Worm (Caenorhabditis elegans): Measurements from ENCODE around the gene F26F2.11.

F26F2.11 gene

DNA sequence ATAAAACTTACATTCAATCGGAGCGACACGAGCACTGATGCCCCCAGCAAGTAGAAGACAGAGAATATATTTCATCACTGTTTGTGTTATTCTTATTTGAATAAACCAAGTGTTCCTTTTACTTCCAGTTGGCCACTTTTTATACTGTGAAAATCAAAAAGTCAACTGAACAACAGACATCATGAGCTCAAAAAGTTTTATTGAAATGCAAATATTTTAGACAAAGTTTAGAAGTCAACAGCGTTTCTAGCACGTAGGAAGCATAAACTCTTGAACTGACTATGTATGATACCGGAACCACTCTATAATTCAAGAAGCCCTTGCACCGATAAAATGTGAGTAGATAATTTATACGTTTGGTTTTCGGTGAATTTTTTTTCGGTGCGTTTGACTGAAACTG lies 35.7 kb upstream of the F26F2.11 start, which contains the start of gene F46B3.14:
Gene F46B3.14, minus strand, starts transcription at position 101 of the 400 bp plus-strand sequence.
- no peak for TF ChIP-seq tbx-37 (GFP tag; conservative IDR thresholded peaks at IDR 0.05)
- TF ChIP-seq tbx-11 (GFP tag; IDR thresholded peaks at IDR 0.05) = no peak
- no peak for TF ChIP-seq sea-1 (GFP tag; conservative IDR thresholded peaks at IDR 0.05)
- no peak for TF ChIP-seq flt-1 (GFP tag; IDR thresholded peaks at IDR 0.05)
- no peak for TF ChIP-seq tra-4 (tag; optimal IDR thresholded peaks at IDR 0.05)
- no peak for TF ChIP-seq pes-1 (GFP tag; IDR thresholded peaks at IDR 0.05)
- no peak for TF ChIP-seq ets-7 (tag; optimal IDR thresholded peaks at IDR 0.05)
- TF ChIP-seq hmbx-1 (tag; optimal IDR thresholded peaks at IDR 0.05) = no peak
- TF ChIP-seq hnd-1 (tag; optimal IDR thresholded peaks at IDR 0.05) = no peak
- TF ChIP-seq F13C5.2 (tag; optimal IDR thresholded peaks at IDR 0.05) = no peak
- no peak for TF ChIP-seq scrt-1 (GFP tag; IDR thresholded peaks at IDR 0.05)
- no peak for TF ChIP-seq ama-1 (optimal IDR thresholded peaks at IDR 0.05)
- TF ChIP-seq B0310.2 (tag; optimal IDR thresholded peaks at IDR 0.05) = no peak
- TF ChIP-seq aly-1 (tag; optimal IDR thresholded peaks at IDR 0.05) = no peak
- TF ChIP-seq ceh-13 (GFP tag; optimal IDR thresholded peaks at IDR 0.05) = no peak
- no peak for TF ChIP-seq ceh-36 (tag; optimal IDR thresholded peaks at IDR 0.05)
- no peak for TF ChIP-seq hmg-4 (GFP tag; optimal IDR thresholded peaks at IDR 0.05)

DNA sequence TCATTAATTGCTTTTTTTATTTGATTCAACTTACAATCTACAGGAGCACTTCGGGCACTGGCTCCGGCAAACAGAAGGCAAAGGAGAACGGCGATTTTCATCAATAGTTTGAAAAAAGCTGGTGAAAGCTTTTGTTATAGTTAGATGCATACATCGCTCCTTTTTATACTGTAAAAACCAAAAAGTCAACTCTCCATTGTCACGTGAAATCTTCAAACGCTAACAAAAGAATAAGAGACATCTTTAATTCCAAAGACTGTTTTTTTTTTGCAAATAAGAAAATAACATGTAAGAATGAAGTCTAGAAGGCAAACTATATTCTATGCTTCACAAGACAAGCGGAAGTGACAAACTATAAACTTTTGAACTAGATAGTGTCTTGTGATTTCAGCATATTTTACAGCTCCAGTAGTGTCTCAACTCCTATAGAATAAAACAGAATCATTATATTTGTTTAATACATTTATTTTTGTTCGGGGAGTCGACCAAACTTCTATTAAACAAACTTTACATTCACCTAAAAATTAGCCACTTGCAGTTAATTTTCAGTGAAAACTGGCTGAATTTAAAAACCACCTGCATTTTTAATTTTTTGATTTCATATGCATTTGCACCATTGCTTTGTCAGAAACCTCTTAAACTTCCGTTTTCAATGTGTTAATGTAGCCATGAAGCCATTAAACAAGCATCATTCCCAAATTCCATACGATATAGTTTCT lies 30.6 kb upstream of the F26F2.11 start, which contains the start of the genes F46B3.9 and srz-18:
Gene F46B3.9, minus strand, starts transcription at position 101 of the 719 bp plus-strand sequence.
Gene srz-18, plus strand, starts transcription at position 669 of the 719 bp plus-strand sequence.
- no peak for TF ChIP-seq hnd-1 (tag; optimal IDR thresholded peaks at IDR 0.05)
- no peak for TF ChIP-seq B0310.2 (tag; optimal IDR thresholded peaks at IDR 0.05)
- TF ChIP-seq tbx-11 (GFP tag; IDR thresholded peaks at IDR 0.05) = no peak
- no peak for TF ChIP-seq ceh-36 (tag; optimal IDR thresholded peaks at IDR 0.05)
- TF ChIP-seq hmg-4 (GFP tag; optimal IDR thresholded peaks at IDR 0.05) = no peak

DNA sequence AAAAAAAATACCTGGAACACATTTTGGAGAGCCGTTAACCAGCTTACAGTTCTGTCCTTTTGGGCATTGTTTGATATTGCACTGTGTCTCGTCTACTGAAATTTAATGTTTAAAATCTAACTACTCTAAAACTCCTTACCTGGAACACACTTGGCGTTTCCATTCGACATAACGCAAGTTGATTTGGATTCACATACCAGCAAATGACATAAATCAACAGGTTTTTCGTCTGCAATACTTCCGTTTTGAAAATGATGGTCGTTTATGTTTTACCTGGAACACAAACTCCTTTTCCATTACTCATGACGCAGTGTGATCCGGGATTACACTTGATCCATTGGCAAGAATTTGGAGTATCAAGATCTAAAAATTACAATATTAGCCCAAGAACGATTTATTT lies 29.7 kb upstream of the F26F2.11 start:
- TF ChIP-seq pes-1 (GFP tag; IDR thresholded peaks at IDR 0.05) = no peak
- TF ChIP-seq ceh-13 (GFP tag; optimal IDR thresholded peaks at IDR 0.05) = no peak
- no peak for TF ChIP-seq ceh-36 (tag; optimal IDR thresholded peaks at IDR 0.05)
- no peak for TF ChIP-seq sea-1 (GFP tag; conservative IDR thresholded peaks at IDR 0.05)
- no peak for TF ChIP-seq tbx-11 (GFP tag; IDR thresholded peaks at IDR 0.05)
- no peak for TF ChIP-seq hmbx-1 (tag; optimal IDR thresholded peaks at IDR 0.05)
- TF ChIP-seq scrt-1 (GFP tag; IDR thresholded peaks at IDR 0.05) = no peak
- no peak for TF ChIP-seq tbx-37 (GFP tag; conservative IDR thresholded peaks at IDR 0.05)
- TF ChIP-seq B0310.2 (tag; optimal IDR thresholded peaks at IDR 0.05) = no peak
- TF ChIP-seq flt-1 (GFP tag; IDR thresholded peaks at IDR 0.05) = no peak

DNA sequence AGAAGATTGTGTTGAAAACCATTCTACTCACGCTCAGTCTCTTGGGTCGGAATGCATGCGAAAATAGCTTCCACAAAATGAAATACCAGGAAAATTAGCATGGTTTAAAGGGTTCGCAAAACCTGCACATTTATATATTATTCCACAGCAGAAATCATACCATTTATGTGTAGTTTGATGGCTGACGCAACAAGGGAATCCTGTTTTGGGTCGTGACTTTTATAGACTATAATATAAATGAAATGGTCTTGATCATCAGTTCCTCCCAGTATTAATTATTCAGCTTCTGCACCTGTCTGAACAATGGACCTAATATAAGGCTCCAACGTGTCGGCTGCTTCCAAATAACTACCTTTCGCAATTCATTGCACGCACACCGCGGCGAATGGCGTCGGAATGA lies 27.5 kb upstream of the F26F2.11 start, which contains the start of gene F46B3.8:
Gene F46B3.8, minus strand, starts transcription at position 101 of the 400 bp plus-strand sequence.
- no peak for TF ChIP-seq ceh-36 (tag; optimal IDR thresholded peaks at IDR 0.05)

DNA sequence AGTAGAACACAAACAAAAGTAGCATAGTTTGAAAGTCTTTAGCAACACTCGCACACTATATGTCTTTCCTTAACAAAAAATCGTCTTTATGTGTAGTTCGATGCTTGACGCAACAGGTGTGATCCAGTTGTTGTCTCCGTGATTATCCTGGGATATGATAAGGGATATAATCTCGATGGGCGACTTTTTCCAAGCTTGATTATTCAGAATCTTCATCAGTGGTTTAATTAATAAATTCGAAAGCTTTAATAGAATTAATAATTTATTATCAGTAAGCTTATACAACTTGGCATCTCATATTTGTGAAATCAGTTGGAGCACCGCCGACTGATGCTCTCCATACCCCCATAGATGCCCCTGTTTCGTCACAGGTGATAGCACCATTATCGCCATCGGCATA lies 23.1 kb upstream of the F26F2.11 start, which contains the start of gene F46B3.7:
Gene F46B3.7, minus strand, starts transcription at position 101 of the 400 bp plus-strand sequence.
- TF ChIP-seq hmbx-1 (tag; optimal IDR thresholded peaks at IDR 0.05) (no peak), tra-4 (tag; optimal IDR thresholded peaks at IDR 0.05) (no peak), tbx-11 (GFP tag; IDR thresholded peaks at IDR 0.05) (no peak), hnd-1 (tag; optimal IDR thresholded peaks at IDR 0.05) (no peak), aly-1 (tag; optimal IDR thresholded peaks at IDR 0.05) (no peak), hmg-4 (GFP tag; optimal IDR thresholded peaks at IDR 0.05) (no peak), pes-1 (GFP tag; IDR thresholded peaks at IDR 0.05) (no peak), tbx-37 (GFP tag; conservative IDR thresholded peaks at IDR 0.05) (no peak), scrt-1 (GFP tag; IDR thresholded peaks at IDR 0.05) (no peak), B0310.2 (tag; optimal IDR thresholded peaks at IDR 0.05) (no peak), ceh-13 (GFP tag; optimal IDR thresholded peaks at IDR 0.05) (no peak)

DNA sequence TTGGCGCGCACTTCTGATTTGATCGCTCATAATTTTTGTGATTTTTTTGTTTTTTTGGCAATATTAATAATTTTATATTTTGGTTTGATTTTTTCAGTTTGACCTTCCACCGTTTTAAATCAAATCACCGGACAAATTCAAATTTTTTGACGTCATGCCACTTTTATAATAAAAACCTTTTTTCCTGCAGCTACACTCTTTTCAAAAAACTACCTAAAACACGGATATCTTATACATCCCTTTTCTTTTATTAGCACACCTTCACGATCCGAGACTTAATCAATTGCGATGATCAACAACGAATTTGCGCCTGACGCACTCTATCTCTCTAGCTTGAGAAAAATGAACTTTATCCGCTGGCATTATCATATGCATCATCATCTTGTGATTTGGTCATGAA lies 13.9 kb upstream of the F26F2.11 start, which contains the start of gene grd-2:
Gene grd-2, plus strand, starts transcription at position 301 of the 400 bp plus-strand sequence.
- TF ChIP-seq ceh-13 (GFP tag; optimal IDR thresholded peaks at IDR 0.05) = no peak
- no peak for TF ChIP-seq ceh-36 (tag; optimal IDR thresholded peaks at IDR 0.05)
- TF ChIP-seq sea-1 (GFP tag; conservative IDR thresholded peaks at IDR 0.05) = no peak
- no peak for TF ChIP-seq F13C5.2 (tag; optimal IDR thresholded peaks at IDR 0.05)
- no peak for TF ChIP-seq ama-1 (optimal IDR thresholded peaks at IDR 0.05)
- no peak for TF ChIP-seq hmbx-1 (tag; optimal IDR thresholded peaks at IDR 0.05)
- no peak for TF ChIP-seq flt-1 (GFP tag; IDR thresholded peaks at IDR 0.05)
- no peak for TF ChIP-seq tbx-11 (GFP tag; IDR thresholded peaks at IDR 0.05)
- TF ChIP-seq hmg-4 (GFP tag; optimal IDR thresholded peaks at IDR 0.05) = no peak
- TF ChIP-seq aly-1 (tag; optimal IDR thresholded peaks at IDR 0.05) = no peak
- TF ChIP-seq hnd-1 (tag; optimal IDR thresholded peaks at IDR 0.05) = no peak

DNA sequence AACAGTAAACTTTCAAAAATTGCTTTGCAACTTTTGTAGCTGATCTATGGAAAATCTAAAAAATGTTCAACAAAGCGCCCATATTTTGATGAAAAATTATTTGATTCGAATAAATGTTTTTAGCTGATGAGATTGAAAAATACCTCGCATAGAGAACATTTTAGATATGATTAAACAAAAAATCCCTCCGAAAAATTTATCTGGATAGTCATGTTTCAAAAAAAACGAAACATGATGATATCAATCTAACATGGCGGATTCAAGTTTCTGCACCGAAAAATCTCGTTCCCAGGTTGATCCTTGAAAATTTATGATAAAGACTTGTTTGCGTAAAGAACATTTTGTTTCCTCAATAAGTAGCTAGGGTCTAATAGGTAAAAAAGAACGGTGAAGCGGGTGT lies 13.1 kb upstream of the F26F2.11 start, which contains the start of gene ttr-12:
Gene ttr-12, minus strand, starts transcription at position 101 of the 400 bp plus-strand sequence.
- no peak for TF ChIP-seq tbx-11 (GFP tag; IDR thresholded peaks at IDR 0.05)
- TF ChIP-seq F13C5.2 (tag; optimal IDR thresholded peaks at IDR 0.05) = no peak
- no peak for TF ChIP-seq ets-7 (tag; optimal IDR thresholded peaks at IDR 0.05)
- no peak for TF ChIP-seq B0310.2 (tag; optimal IDR thresholded peaks at IDR 0.05)
- TF ChIP-seq hnd-1 (tag; optimal IDR thresholded peaks at IDR 0.05) = no peak
- TF ChIP-seq tbx-37 (GFP tag; conservative IDR thresholded peaks at IDR 0.05) = no peak
- TF ChIP-seq pes-1 (GFP tag; IDR thresholded peaks at IDR 0.05) = no peak
- TF ChIP-seq aly-1 (tag; optimal IDR thresholded peaks at IDR 0.05) = no peak

DNA sequence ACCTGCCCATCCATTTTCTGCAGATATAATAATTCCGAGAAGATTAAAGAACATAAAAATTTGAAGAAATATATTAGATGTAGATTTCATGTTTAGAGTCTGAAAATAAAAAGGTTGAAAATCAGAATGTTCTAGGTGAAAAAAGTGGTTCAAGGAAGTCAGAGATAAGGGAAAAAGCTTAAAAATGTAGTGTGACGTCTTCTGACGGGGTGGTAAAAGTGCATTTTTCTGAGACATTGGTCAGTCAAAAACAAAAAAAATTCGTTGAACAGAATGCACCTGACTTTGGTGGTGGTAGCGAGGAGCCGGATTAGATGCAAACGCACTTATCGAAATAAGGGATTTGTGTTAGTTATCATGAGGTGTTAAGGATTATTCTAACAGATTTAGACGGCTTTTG lies 11.1 kb upstream of the F26F2.11 start, which contains the start of gene F46B3.23:
Gene F46B3.23, minus strand, starts transcription at position 101 of the 400 bp plus-strand sequence.
- TF ChIP-seq tbx-11 (GFP tag; IDR thresholded peaks at IDR 0.05) = no peak
- no peak for TF ChIP-seq hmbx-1 (tag; optimal IDR thresholded peaks at IDR 0.05)
- no peak for TF ChIP-seq ama-1 (optimal IDR thresholded peaks at IDR 0.05)
- TF ChIP-seq ets-7 (tag; optimal IDR thresholded peaks at IDR 0.05) = no peak
- TF ChIP-seq ceh-13 (GFP tag; optimal IDR thresholded peaks at IDR 0.05) = no peak
- TF ChIP-seq hnd-1 (tag; optimal IDR thresholded peaks at IDR 0.05) = no peak
- TF ChIP-seq tra-4 (tag; optimal IDR thresholded peaks at IDR 0.05) = no peak
- no peak for TF ChIP-seq flt-1 (GFP tag; IDR thresholded peaks at IDR 0.05)
- no peak for TF ChIP-seq tbx-37 (GFP tag; conservative IDR thresholded peaks at IDR 0.05)
- TF ChIP-seq sea-1 (GFP tag; conservative IDR thresholded peaks at IDR 0.05) = no peak
- TF ChIP-seq ceh-36 (tag; optimal IDR thresholded peaks at IDR 0.05) = no peak
